Worm (Caenorhabditis elegans) whole organism, early embryonic: ENCODE data around the gene pcdr-1.

Experiments used
- F13C5.2 ChIP-seq: sonication (generic microtip); optimal IDR thresholded peaks from 2 replicates; lab custom pipeline; 2017; ENCODE audit warnings: mild to moderate bottlenecking, missing genetic modification characterization, inconsistent platforms, missing compliant biosample characterization
- ama-1 ChIP-seq: fragments of 150-350 bp; optimal IDR thresholded peaks from 2 replicates; lab custom pipeline; 2014
- ceh-13 ChIP-seq: fragments of 200-800 bp; sonication (Bioruptor generic); optimal IDR thresholded peaks from 2 replicates; lab custom pipeline; 2018; ENCODE audit warnings: mild to moderate bottlenecking, missing genetic modification characterization, missing compliant biosample characterization
- flt-1 ChIP-seq: fragments of 200-800 bp; sonication (Bioruptor generic); IDR thresholded peaks from 2 replicates; pipeline ENCODE4 v1.3.6; 2022; ENCODE audit warnings: missing genetic modification characterization, missing compliant biosample characterization
- hmbx-1 ChIP-seq: sonication (generic microtip); optimal IDR thresholded peaks from 2 replicates; lab custom pipeline; 2016; ENCODE audit warnings: mild to moderate bottlenecking, missing genetic modification characterization, missing compliant biosample characterization

- TF ChIP-seq ama-1 (lab: Kevin White, UChicago): no peak
- no peak for TF ChIP-seq ceh-13 (GFP tag; lab: Kevin White, UChicago)
- no peak for TF ChIP-seq F13C5.2 (tag; lab: Kevin White, UChicago)
- TF ChIP-seq flt-1 (GFP tag; lab: Robert Waterston, UW): no peak
- no peak for TF ChIP-seq hmbx-1 (tag; lab: Kevin White, UChicago)
Observed at ce11 chrX:15689244-15689643, 22.7 kb downstream of the pcdr-1 start, which contains the start of gene C03H12.1.
